Fruit fly (Drosophila melanogaster): ENCODE data around the gene msl-1.

The msl-1 gene

DNA sequence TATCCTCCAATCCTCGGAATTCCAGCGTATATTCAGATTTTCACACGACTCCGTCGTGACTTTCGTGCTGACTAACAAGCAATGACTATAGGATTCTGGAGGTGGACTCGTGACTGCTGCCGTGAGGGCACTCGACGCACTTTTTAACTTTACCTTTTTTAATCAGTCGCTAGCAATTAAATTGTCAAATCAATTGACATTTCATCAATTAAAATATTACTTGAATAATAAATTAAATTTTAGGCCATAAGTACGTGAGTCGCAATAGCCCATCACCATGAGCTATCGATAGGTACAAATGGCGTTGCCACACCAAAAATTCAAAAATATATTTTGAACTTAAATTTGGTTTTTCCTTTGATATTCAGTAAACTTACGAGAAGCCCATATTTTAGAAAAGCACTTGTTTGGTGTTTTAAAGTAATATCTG is 17.0 kb upstream of the msl-1 start, which contains the start of gene Jwa (continued):
- TF ChIP-seq CkIIα-i1 (GFP tag; IDR thresholded peaks at IDR 0.05), result no peak
- peak; percentile 87 for TF ChIP-seq CG12744 (GFP tag; optimal IDR thresholded peaks at IDR 0.05)
- TF ChIP-seq zen2 (GFP tag; IDR thresholded peaks at IDR 0.05; ENCODE audit: partially characterized antibody), result peak; percentile 98; the same call in 2 of the 3 replicates
- TF ChIP-seq ato (GFP tag; IDR thresholded peaks at IDR 0.05; ENCODE audit: partially characterized antibody), result peak; percentile 85
- TF ChIP-seq CG12219 (GFP tag; optimal IDR thresholded peaks at IDR 0.05), result peak; percentile 86
- peak; percentile 66; the same call in 2 of the 3 replicates for TF ChIP-seq ase (GFP tag; IDR thresholded peaks at IDR 0.05)
- peak; percentile 94 for TF ChIP-seq Ptx1 (GFP tag; IDR thresholded peaks at IDR 0.05)
- TF ChIP-seq Bteb2 (GFP tag; optimal IDR thresholded peaks at IDR 0.05), result peak; percentile 94
- TF ChIP-seq CG16813 (GFP tag; IDR thresholded peaks at IDR 0.05; ENCODE audit: partially characterized antibody), result peak; percentile 99
- TF ChIP-seq CG31365 (tag; optimal IDR thresholded peaks at IDR 0.05), result no peak
- TF ChIP-seq CG12071 (GFP tag; optimal IDR thresholded peaks at IDR 0.05), result no peak
- peak; percentile 97 for TF ChIP-seq CG30403 (GFP tag; optimal IDR thresholded peaks at IDR 0.05)
- TF ChIP-seq sug (tag; optimal IDR thresholded peaks at IDR 0.05), result peak; percentile 91
- peak; percentile 100 for TF ChIP-seq hbn (GFP tag; IDR thresholded peaks at IDR 0.05; ENCODE audit: partially characterized antibody)
- TF ChIP-seq CG1024 (GFP tag; IDR thresholded peaks at IDR 0.05), result peak; percentile 87
- TF ChIP-seq dpn (GFP tag; optimal IDR thresholded peaks at IDR 0.05), result peak; percentile 89 to 98
- peak; percentile 91 for TF ChIP-seq pnt (GFP tag; optimal IDR thresholded peaks at IDR 0.05)
- peak; percentile 83 for TF ChIP-seq Mes4 (GFP tag; optimal IDR thresholded peaks at IDR 0.05)
- no peak for TF ChIP-seq Kr (GFP tag; optimal IDR thresholded peaks at IDR 0.05)
- TF ChIP-seq al (GFP tag; IDR thresholded peaks at IDR 0.05), result peak; percentile 96
- TF ChIP-seq NfI (GFP tag; optimal IDR thresholded peaks at IDR 0.05), result peak; percentile 96
- peak; percentile 97 for TF ChIP-seq Sox102F (GFP tag; optimal IDR thresholded peaks at IDR 0.05)
- TF ChIP-seq btn (GFP tag; optimal IDR thresholded peaks at IDR 0.05), result peak; percentile 31
- peak; percentile 84 for TF ChIP-seq dmrt99B (tag; optimal IDR thresholded peaks at IDR 0.05)
- TF ChIP-seq CG32532 (GFP tag; IDR thresholded peaks at IDR 0.05), result peak; percentile 92
- TF ChIP-seq CG10543 (GFP tag; optimal IDR thresholded peaks at IDR 0.05), result peak; percentile 94
- peak; percentile 77 for TF ChIP-seq CG10462 (GFP tag; optimal IDR thresholded peaks at IDR 0.05)
- TF ChIP-seq CG5180 (GFP tag; optimal IDR thresholded peaks at IDR 0.05), result peak; percentile 43
- TF ChIP-seq pan (optimal IDR thresholded peaks at IDR 0.05), result no peak
- TF ChIP-seq pan (GFP tag; optimal IDR thresholded peaks at IDR 0.05 in 1 of 2, IDR thresholded peaks at IDR 0.05 in 1 of 2), result peak in 1 of 2 experiments; percentile 87
- TF ChIP-seq dm (GFP tag; optimal IDR thresholded peaks at IDR 0.05), result peak; percentile 92
- TF ChIP-seq croc (GFP tag; conservative IDR thresholded peaks at IDR 0.05), result peak; percentile 87
- no peak for TF ChIP-seq pros (GFP tag; optimal IDR thresholded peaks at IDR 0.05)
- TF ChIP-seq fd64A (GFP tag; optimal IDR thresholded peaks at IDR 0.05), result no peak
- TF ChIP-seq toy (GFP tag; IDR thresholded peaks at IDR 0.05), result peak; percentile 53; the same call in 1 of the 2 replicates
- peak; percentile 71 for TF ChIP-seq ac (GFP tag; optimal IDR thresholded peaks at IDR 0.05)
- TF ChIP-seq CG1647 (GFP tag; optimal IDR thresholded peaks at IDR 0.05), result peak; percentile 84
- peak; percentile 71 for TF ChIP-seq Blimp-1 (GFP tag; optimal IDR thresholded peaks at IDR 0.05)
- peak; percentile 91 for TF ChIP-seq Oli (tag; optimal IDR thresholded peaks at IDR 0.05)
- peak; percentile 86 for TF ChIP-seq CG10267 (tag; optimal IDR thresholded peaks at IDR 0.05)
- peak; percentile 97 for TF ChIP-seq bbx (GFP tag; IDR thresholded peaks at IDR 0.05; ENCODE audit: partially characterized antibody)
- peak; percentile 94 for TF ChIP-seq esg (GFP tag; conservative IDR thresholded peaks at IDR 0.05)
- peak; percentile 89 for TF ChIP-seq CG3407 (GFP tag; optimal IDR thresholded peaks at IDR 0.05)
- no peak for TF ChIP-seq Sry-β (GFP tag; optimal IDR thresholded peaks at IDR 0.05)
- peak; percentile 62 for TF ChIP-seq emc (GFP tag; optimal IDR thresholded peaks at IDR 0.05)
- TF ChIP-seq yki (optimal IDR thresholded peaks at IDR 0.05), result no peak
- peak; percentile 82 for TF ChIP-seq Hand (GFP tag; optimal IDR thresholded peaks at IDR 0.05)
- TF ChIP-seq CG2129 (GFP tag; IDR thresholded peaks at IDR 0.05; ENCODE audit: partially characterized antibody), result peak; percentile 99
- peak; percentile 89 for TF ChIP-seq CG17829 (tag; optimal IDR thresholded peaks at IDR 0.05)
- peak; percentile 89 for TF ChIP-seq peb (GFP tag; IDR thresholded peaks at IDR 0.05)
